Fruit fly (Drosophila melanogaster) whole organism, embryonic: ENCODE results near the gene CG44271.

Experiments used
- CG17829 ChIP-seq: fragments of 200-800 bp; optimal IDR thresholded peaks from 2 replicates; lab custom pipeline; 2019; ENCODE audit warnings: missing biosample characterization, mild to moderate bottlenecking, missing genetic modification characterization, moderate library complexity
- esg ChIP-seq: fragments of 200-800 bp; sonication (Bioruptor generic); conservative IDR thresholded peaks from 2 replicates; pipeline ENCODE4 v1.3.6; 2022; ENCODE audit warnings: missing biosample characterization, missing genetic modification characterization

- TF ChIP-seq CG17829 = no peak
- no peak for TF ChIP-seq esg
Measured at dm6 chr2L:6772655-6773054, 24.9 kb upstream of the CG44271 start, which contains the start of gene LUBEL.
